Worm (Caenorhabditis elegans) whole organism, early embryonic: ENCODE measurements around the gene sas-5.

Experiments
- aly-1 ChIP-seq: sonication (generic microtip); optimal IDR thresholded peaks from 2 replicates; lab custom pipeline; 2016; ENCODE audit warnings: missing genetic modification characterization, missing compliant biosample characterization
- ama-1 ChIP-seq: fragments of 150-350 bp; optimal IDR thresholded peaks from 2 replicates; lab custom pipeline; 2014
- ceh-13 ChIP-seq: fragments of 200-800 bp; sonication (Bioruptor generic); optimal IDR thresholded peaks from 2 replicates; lab custom pipeline; 2018; ENCODE audit warnings: mild to moderate bottlenecking, missing genetic modification characterization, missing compliant biosample characterization
- ceh-36 ChIP-seq: sonication (generic microtip); optimal IDR thresholded peaks from 2 replicates; lab custom pipeline; 2016; ENCODE audit warnings: missing genetic modification characterization, inconsistent platforms, missing compliant biosample characterization
- flt-1 ChIP-seq: fragments of 200-800 bp; sonication (Bioruptor generic); IDR thresholded peaks from 2 replicates; pipeline ENCODE4 v1.3.6; 2022; ENCODE audit warnings: missing genetic modification characterization, missing compliant biosample characterization
- hmbx-1 ChIP-seq: sonication (generic microtip); optimal IDR thresholded peaks from 2 replicates; lab custom pipeline; 2016; ENCODE audit warnings: mild to moderate bottlenecking, missing genetic modification characterization, missing compliant biosample characterization
- hnd-1 ChIP-seq: sonication (generic microtip); optimal IDR thresholded peaks from 2 replicates; lab custom pipeline; 2016; ENCODE audit warnings: missing genetic modification characterization, missing compliant biosample characterization
- pes-1 ChIP-seq: fragments of 200-800 bp; sonication (Bioruptor generic); IDR thresholded peaks from 2 replicates; pipeline ENCODE4 v1.3.6; 2022; ENCODE audit warnings: missing genetic modification reagents, missing genetic modification characterization, missing compliant biosample characterization
- scrt-1 ChIP-seq: fragments of 200-800 bp; sonication (Bioruptor generic); IDR thresholded peaks from 2 replicates; pipeline ENCODE4 v1.3.6; 2022; ENCODE audit warnings: missing genetic modification characterization, missing compliant biosample characterization
- sea-1 ChIP-seq: fragments of 200-800 bp; sonication (Bioruptor generic); conservative IDR thresholded peaks from 2 replicates; pipeline ENCODE4 v1.3.6; 2022; ENCODE audit warnings: missing genetic modification characterization, missing compliant biosample characterization
- tbx-11 ChIP-seq: fragments of 200-800 bp; sonication (Bioruptor generic); IDR thresholded peaks from 2 replicates; pipeline ENCODE4 v1.3.6; 2022; ENCODE audit warnings: missing genetic modification characterization, missing compliant biosample characterization
- tbx-37 ChIP-seq: fragments of 200-800 bp; sonication (Bioruptor generic); conservative IDR thresholded peaks from 2 replicates; pipeline ENCODE4 v1.3.6; 2022; ENCODE audit warnings: missing genetic modification reagents, missing genetic modification characterization, missing compliant biosample characterization

DNA sequence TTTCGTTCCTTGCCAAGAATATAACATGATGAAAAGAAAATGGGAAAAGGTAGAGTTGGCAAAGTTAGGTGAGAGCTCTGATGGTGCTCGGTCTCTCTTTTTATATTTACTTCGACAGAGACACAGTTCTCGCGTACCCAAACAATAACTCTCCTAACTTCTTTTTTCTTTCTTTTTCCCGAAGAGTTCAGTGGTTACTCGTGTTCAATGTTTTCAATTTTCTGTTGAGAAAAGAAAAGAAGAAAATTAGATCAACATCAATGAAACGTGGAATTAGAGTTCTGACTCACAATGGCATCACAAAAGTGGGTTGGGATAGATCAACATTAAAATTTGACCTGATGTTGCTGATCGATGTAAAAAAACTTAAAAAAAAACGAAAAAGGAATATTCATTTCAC is 4.1 kb upstream of the sas-5 start, which contains the start of gene idpp-16:
- TF ChIP-seq ama-1 (lab: Kevin White, UChicago) (no peak), hmbx-1 (tag; lab: Kevin White, UChicago) (no peak), aly-1 (tag; lab: Kevin White, UChicago) (no peak), ceh-36 (tag; lab: Kevin White, UChicago) (no peak), scrt-1 (GFP tag; lab: Robert Waterston, UW) (no peak), tbx-11 (GFP tag; lab: Robert Waterston, UW) (no peak), pes-1 (no peak), flt-1 (GFP tag; lab: Robert Waterston, UW) (no peak), sea-1 (GFP tag; lab: Robert Waterston, UW) (no peak), hnd-1 (tag; lab: Kevin White, UChicago) (no peak), ceh-13 (no peak), tbx-37 (GFP tag; lab: Robert Waterston, UW) (no peak)
